Worm (Caenorhabditis elegans): ENCODE data around the gene pag-3.

Gene pag-3

DNA sequence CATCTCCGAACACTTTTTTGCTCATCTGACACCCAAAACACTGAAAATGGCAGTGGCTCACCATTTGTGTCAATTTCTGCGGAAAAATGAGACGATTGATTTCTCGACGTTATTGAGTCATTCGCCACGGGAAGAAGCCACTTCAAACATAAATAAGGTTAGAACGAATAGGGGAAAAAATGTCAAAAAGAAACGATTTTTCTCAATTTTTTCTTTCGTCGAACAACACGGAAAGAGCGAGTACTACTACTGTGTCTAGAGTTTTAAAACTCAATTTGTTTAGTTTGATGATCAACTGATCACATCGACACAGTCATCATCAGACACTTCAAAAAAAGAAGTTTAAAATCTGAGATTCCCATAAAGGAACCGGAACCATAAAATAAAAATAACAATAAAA is 33.6 kb downstream of the pag-3 start:
- no peak for TF ChIP-seq bed-3 (GFP tag; optimal IDR thresholded peaks at IDR 0.05)

- TF ChIP-seq lsy-2 (tag; optimal IDR thresholded peaks at IDR 0.05): no peak
- no peak for TF ChIP-seq sptf-1 (tag; optimal IDR thresholded peaks at IDR 0.05)
- no peak for TF ChIP-seq ceh-83 (GFP tag; optimal IDR thresholded peaks at IDR 0.05)
- TF ChIP-seq nhr-237 (tag; optimal IDR thresholded peaks at IDR 0.05): no peak
- no peak for TF ChIP-seq nhr-2 (tag; optimal IDR thresholded peaks at IDR 0.05)
- no peak for TF ChIP-seq ham-2 (GFP tag; optimal IDR thresholded peaks at IDR 0.05)
- TF ChIP-seq lin-13 (tag; optimal IDR thresholded peaks at IDR 0.05): no peak
- no peak for TF ChIP-seq snpc-4 (tag; optimal IDR thresholded peaks at IDR 0.05)
- TF ChIP-seq mab-5 (tag; optimal IDR thresholded peaks at IDR 0.05): no peak
- no peak for TF ChIP-seq ztf-11 (tag; optimal IDR thresholded peaks at IDR 0.05)
- TF ChIP-seq ceh-39 (tag; optimal IDR thresholded peaks at IDR 0.05): no peak
- no peak for TF ChIP-seq pha-4 (tag; optimal IDR thresholded peaks at IDR 0.05)
These were observed 35.9 kb downstream of the pag-3 start, which contains the start of gene npr-40 for ce11 chrX:14918538-14918937. Gene npr-40 (plus strand): TSS chrX:14918838.

DNA sequence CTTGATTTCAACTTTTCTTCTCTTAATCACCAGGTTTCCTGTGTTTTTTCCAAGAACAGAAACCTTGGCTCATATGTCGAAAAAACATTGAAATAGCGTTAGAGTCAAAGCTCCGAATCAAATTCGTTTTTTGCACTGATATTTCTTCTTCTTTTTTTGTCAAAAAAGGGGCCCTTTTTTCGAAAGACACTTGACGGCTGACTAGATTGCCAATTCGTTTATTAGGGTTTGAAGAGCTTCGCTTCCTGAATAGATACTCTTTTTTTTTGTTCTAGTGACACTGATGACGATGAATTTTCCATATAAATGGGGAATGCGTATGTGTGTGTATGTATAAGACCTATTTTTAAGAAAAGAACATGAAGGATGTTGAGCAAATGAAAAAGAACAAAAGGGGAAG is 37.7 kb downstream of the pag-3 start:
- TF ChIP-seq nhr-28 (tag; optimal IDR thresholded peaks at IDR 0.05) (no peak), lin-13 (tag; optimal IDR thresholded peaks at IDR 0.05) (no peak), flh-1 (GFP tag; optimal IDR thresholded peaks at IDR 0.05) (no peak), elt-1 (tag; optimal IDR thresholded peaks at IDR 0.05; ENCODE audit: borderline replicate concordance, insufficient read depth) (no peak), ces-1 (GFP tag; optimal IDR thresholded peaks at IDR 0.05) (no peak), lsy-2 (tag; optimal IDR thresholded peaks at IDR 0.05) (no peak), cnd-1 (tag; optimal IDR thresholded peaks at IDR 0.05) (no peak), sptf-1 (tag; optimal IDR thresholded peaks at IDR 0.05) (no peak), ham-2 (GFP tag; optimal IDR thresholded peaks at IDR 0.05) (no peak), nhr-76 (tag; optimal IDR thresholded peaks at IDR 0.05) (no peak), ceh-39 (tag; optimal IDR thresholded peaks at IDR 0.05) (no peak), M03D4.4 (tag; optimal IDR thresholded peaks at IDR 0.05) (no peak), zip-8 (tag; optimal IDR thresholded peaks at IDR 0.05) (no peak), unc-39 (tag; optimal IDR thresholded peaks at IDR 0.05) (no peak)

DNA sequence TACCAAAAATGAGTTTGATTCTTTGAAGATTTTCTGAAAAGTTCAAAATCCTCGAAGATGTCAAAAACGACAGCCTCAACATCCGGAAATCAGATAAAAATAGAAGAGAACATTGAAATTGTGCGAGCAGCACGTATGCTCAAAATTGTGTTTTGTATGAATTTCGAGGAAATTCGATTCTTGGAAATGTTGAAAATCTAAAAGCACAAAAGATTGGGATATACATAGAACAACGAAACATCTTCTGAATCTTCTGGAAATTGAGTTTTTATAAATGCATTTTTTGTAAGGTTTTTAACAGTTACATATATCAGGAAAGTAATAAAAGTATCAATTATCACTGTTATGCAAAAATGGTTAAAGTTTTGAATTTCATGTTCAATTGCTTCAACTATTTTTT is 43.8 kb downstream of the pag-3 start:
- TF ChIP-seq unc-120 (tag; optimal IDR thresholded peaks at IDR 0.05; ENCODE audit: poor library complexity, severe bottlenecking) (no peak), sptf-1 (tag; optimal IDR thresholded peaks at IDR 0.05) (no peak), nhr-12 (tag; optimal IDR thresholded peaks at IDR 0.05) (no peak), ceh-83 (GFP tag; optimal IDR thresholded peaks at IDR 0.05) (no peak)

DNA sequence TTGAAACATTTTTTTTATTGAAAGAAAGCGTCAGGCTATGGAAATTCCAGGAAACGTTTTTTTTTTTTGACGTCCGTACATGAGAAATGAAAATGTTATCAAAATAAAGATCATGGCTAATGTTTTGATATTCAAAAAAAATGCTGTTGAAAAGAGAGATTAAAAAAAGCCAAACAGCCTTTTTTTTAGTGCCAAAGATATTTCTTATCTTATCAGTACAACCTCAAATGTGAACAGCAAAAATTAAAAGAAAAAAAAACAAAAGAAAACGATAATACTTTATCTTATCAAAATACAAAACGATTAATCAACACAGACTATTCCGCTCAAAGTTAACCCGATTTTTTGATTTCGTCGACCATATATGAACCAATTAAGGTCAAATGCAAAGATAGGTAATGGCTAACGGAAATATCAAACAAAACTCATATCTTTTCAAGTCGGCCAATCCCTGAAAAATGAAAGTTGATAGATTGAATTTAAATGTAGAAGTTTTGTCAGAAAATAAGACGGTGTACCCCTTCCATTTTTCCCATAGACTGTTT is 47.1 kb downstream of the pag-3 start:
- TF ChIP-seq nhr-28 (tag; optimal IDR thresholded peaks at IDR 0.05) (no peak), unc-120 (tag; optimal IDR thresholded peaks at IDR 0.05; ENCODE audit: poor library complexity, severe bottlenecking) (no peak), bed-3 (GFP tag; optimal IDR thresholded peaks at IDR 0.05) (no peak), tbx-8 (GFP tag; optimal IDR thresholded peaks at IDR 0.05) (no peak), sem-2 (GFP tag; optimal IDR thresholded peaks at IDR 0.05) (no peak), ces-1 (GFP tag; optimal IDR thresholded peaks at IDR 0.05) (no peak), sptf-1 (tag; optimal IDR thresholded peaks at IDR 0.05) (no peak), M03D4.4 (tag; optimal IDR thresholded peaks at IDR 0.05) (no peak), blmp-1 (tag; optimal IDR thresholded peaks at IDR 0.05) (no peak), nhr-76 (tag; optimal IDR thresholded peaks at IDR 0.05) (no peak), mab-5 (tag; optimal IDR thresholded peaks at IDR 0.05) (no peak), elt-3 (tag; optimal IDR thresholded peaks at IDR 0.05) (no peak), zip-8 (tag; optimal IDR thresholded peaks at IDR 0.05) (no peak), ztf-11 (tag; optimal IDR thresholded peaks at IDR 0.05) (no peak), ceh-83 (GFP tag; optimal IDR thresholded peaks at IDR 0.05) (no peak), nhr-2 (tag; optimal IDR thresholded peaks at IDR 0.05) (no peak), elt-1 (tag; optimal IDR thresholded peaks at IDR 0.05; ENCODE audit: borderline replicate concordance, insufficient read depth) (no peak), drap-1 (GFP tag; optimal IDR thresholded peaks at IDR 0.05) (no peak), ham-2 (GFP tag; optimal IDR thresholded peaks at IDR 0.05) (no peak), mls-2 (tag; optimal IDR thresholded peaks at IDR 0.05) (no peak)

DNA sequence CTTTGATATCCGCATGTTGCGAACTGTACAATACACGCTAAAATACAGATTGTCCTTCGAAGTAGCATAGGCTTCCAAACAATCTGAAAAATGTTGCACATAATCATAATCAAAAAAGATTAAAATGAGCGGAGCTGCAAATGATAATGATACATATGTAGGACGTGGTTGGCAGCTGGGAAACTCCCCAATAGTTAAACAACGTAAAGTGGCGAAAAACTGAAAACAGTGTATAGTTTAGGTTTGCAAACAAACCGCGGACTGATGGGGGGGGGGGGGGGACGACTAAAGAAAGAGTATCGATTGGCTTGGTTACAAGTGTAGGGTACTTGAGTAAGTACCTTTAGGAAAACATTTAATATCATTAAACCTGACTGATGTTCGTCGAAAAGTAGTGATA is 49.3 kb downstream of the pag-3 start, which contains the start of gene hex-5:
hex-5 (minus strand) TSS at position 101 of the 400 bp plus-strand sequence.
- TF ChIP-seq blmp-1 (tag; optimal IDR thresholded peaks at IDR 0.05): no peak
- TF ChIP-seq hlh-1 (tag; optimal IDR thresholded peaks at IDR 0.05): no peak
- TF ChIP-seq nhr-2 (tag; optimal IDR thresholded peaks at IDR 0.05): no peak
- TF ChIP-seq mep-1 (tag; optimal IDR thresholded peaks at IDR 0.05): no peak
- TF ChIP-seq nhr-237 (tag; optimal IDR thresholded peaks at IDR 0.05): no peak
- TF ChIP-seq unc-39 (tag; optimal IDR thresholded peaks at IDR 0.05): no peak
- TF ChIP-seq cnd-1 (tag; optimal IDR thresholded peaks at IDR 0.05): no peak
- no peak for TF ChIP-seq ceh-39 (tag; optimal IDR thresholded peaks at IDR 0.05)
- no peak for TF ChIP-seq zip-8 (tag; optimal IDR thresholded peaks at IDR 0.05)
- no peak for TF ChIP-seq nhr-76 (tag; optimal IDR thresholded peaks at IDR 0.05)
- TF ChIP-seq elt-3 (tag; optimal IDR thresholded peaks at IDR 0.05): no peak
- TF ChIP-seq ces-1 (GFP tag; optimal IDR thresholded peaks at IDR 0.05): no peak
- no peak for TF ChIP-seq elt-1 (tag; optimal IDR thresholded peaks at IDR 0.05; ENCODE audit: borderline replicate concordance, insufficient read depth)

Measured in whole organism, mixed stage, embryonic.